Worm (Caenorhabditis elegans) whole organism, L1 larva: ENCODE measurements around the gene T28F12.1.
"Not testable (repeated sequence)": the region's sequence is repeated elsewhere in the genome, so short reads cannot be mapped to it uniquely, and the experiment has no call there.

Source experiments
- efl-1 ChIP-seq, 4 experiments: fragments of 150-350 bp; optimal IDR thresholded peaks in 3 of 4; peaks in 1 of 4; 1 replicate in 1 of 4; 2 replicates in 3 of 4; lab custom pipeline; 2014; ENCODE audit warnings: missing biosample characterization in 2 of 4, missing genetic modification characterization in 2 of 4, missing genetic modification reagents in 2 of 4
- efl-3 ChIP-seq: fragments of 200-800 bp; sonication (Bioruptor generic); optimal IDR thresholded peaks from 2 replicates; lab custom pipeline; 2018; ENCODE audit warnings: mild to moderate bottlenecking, missing genetic modification characterization, missing compliant biosample characterization

- TF ChIP-seq efl-3; efl-1 (optimal IDR thresholded peaks at IDR 0.05; lab: Kevin White, UChicago); efl-1 (GFP tag; optimal IDR thresholded peaks at IDR 0.05 in 1 of 2; lab: Kevin White, UChicago): not testable (repeated sequence)
Measured at ce11 chrV:4560441-4560840, 47.6 kb downstream of the T28F12.1 start, which contains the start of gene Y61A9LA.4.
